Fruit fly (Drosophila melanogaster) whole organism: ENCODE data around the gene CG2120.

Experiments
- CG8478 ChIP-seq: fragments of >200 bp; optimal IDR thresholded peaks from 2 replicates; lab custom pipeline; 2018; ENCODE audit warnings: inconsistent platforms
- Dll ChIP-seq: fragments of >200 bp; optimal IDR thresholded peaks from 2 replicates; lab custom pipeline; 2017
- EcR ChIP-seq, 2 experiments: fragments of >200 bp; optimal IDR thresholded peaks; 2 replicates each; lab custom pipeline; 2017; ENCODE audit warnings: missing biosample characterization in 2 of 2, missing genetic modification characterization in 2 of 2, missing genetic modification reagents in 2 of 2
- pan ChIP-seq: fragments of >200 bp; optimal IDR thresholded peaks from 2 replicates; lab custom pipeline; 2017
- psq ChIP-seq: fragments of >200 bp; optimal IDR thresholded peaks from 2 replicates; lab custom pipeline; 2017
- usp ChIP-seq: fragments of >200 bp; optimal IDR thresholded peaks from 2 replicates; lab custom pipeline; 2017; ENCODE audit warnings: missing biosample characterization, missing genetic modification characterization, mixed read lengths

Gene CG2120

DNA sequence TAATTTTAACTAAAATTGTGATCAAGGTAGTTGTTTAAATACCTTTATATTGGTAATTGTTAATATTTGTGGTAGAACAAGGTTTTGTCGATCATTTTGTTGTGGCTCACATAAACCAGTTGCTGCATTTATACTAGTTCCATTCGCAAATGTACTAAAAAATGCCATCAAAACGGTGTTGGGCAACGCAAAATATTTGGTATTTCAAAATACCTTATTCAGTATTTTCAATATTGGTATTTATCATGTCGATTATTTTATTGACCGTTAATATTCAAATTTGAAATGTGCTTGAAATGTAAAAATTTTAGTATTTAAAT is 41.4 kb downstream of the CG2120 start, which contains the start of gene slpr:
TSS of gene slpr (minus strand) at position 156 of the 320 bp plus-strand sequence.
- TF ChIP-seq EcR (GFP tag; optimal IDR thresholded peaks at IDR 0.05; lab: Kevin White, UChicago) (no peak), CG8478 (lab: Kevin White, UChicago) (no peak), usp (no peak)

DNA sequence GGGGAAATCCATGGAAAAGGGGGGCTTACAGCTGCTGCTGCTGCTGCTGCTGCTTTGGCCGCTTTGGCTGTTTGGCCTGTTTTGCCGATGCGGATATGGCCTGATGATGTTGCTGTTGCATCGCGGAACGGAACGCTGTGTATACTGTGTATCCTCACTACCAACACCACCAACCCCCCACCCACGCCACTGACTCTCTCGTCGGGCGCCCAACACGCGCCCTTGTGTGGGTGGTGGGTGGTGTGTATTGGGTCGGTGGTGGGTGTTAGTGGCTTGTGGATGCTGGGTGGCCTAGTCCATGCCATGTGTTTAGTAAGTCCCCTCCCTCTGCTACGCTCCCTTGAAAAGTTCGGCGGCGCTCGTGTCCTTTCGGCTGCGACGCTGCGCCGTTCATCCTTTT is 42.1 kb downstream of the CG2120 start:
- no peak for TF ChIP-seq CG8478 (lab: Kevin White, UChicago)
- TF ChIP-seq psq (lab: Kevin White, UChicago), result no peak
- TF ChIP-seq Dll (lab: Kevin White, UChicago), result no peak
- no peak for TF ChIP-seq usp
- no peak for TF ChIP-seq pan (lab: Kevin White, UChicago)
- TF ChIP-seq EcR (GFP tag; optimal IDR thresholded peaks at IDR 0.05; lab: Kevin White, UChicago), result no peak

DNA sequence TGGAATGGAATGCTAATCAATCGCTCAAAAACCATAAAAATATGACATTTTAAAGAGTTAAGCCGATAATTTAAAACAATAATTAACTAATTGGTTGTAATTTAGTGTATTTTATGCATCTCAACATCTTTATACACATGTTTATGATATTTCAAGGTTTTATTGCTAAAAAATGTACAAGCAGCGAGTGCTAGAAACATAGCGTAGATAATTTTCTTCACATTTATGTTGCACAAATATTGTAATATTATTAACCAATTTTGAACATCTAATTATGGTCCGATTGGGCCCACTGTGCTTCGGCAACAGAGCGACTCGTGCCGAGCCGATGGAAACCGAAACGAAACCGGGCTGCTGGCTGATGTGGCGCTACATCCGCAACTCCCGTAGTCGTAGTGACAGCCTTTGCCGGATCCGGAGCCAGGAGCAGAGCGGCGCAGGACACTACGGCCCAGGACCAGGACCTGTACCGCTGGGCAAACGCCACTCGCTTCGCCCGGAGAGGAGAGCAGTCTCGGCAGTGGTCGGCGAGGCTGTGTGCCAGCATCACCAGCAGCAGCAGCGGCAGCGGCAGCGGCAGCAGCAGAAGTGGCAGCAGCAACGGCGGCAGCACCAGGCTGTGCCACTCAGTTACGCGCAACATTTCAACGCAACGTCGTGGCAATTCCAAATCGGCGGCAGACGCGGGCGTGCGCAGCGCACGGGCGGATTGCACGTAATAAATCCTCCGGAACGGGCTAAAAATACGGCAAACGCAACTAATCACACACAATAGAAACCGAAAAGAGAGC is 42.7 kb downstream of the CG2120 start, which contains the start of gene sdt:
TSS of gene sdt (plus strand) at position 385 of the 791 bp plus-strand sequence.
- TF ChIP-seq psq (lab: Kevin White, UChicago), result no peak
- TF ChIP-seq usp, result no peak
- no peak for TF ChIP-seq EcR (GFP tag; optimal IDR thresholded peaks at IDR 0.05; lab: Kevin White, UChicago)
- TF ChIP-seq pan (lab: Kevin White, UChicago), result no peak
- TF ChIP-seq Dll (lab: Kevin White, UChicago), result no peak
- no peak for TF ChIP-seq CG8478 (lab: Kevin White, UChicago)

dm6 chrX:8178989-8179388 is 43.4 kb downstream of the CG2120 start:
- TF ChIP-seq CG8478 (lab: Kevin White, UChicago) (no peak), EcR (GFP tag; optimal IDR thresholded peaks at IDR 0.05; lab: Kevin White, UChicago) (no peak), usp (no peak), Dll (lab: Kevin White, UChicago) (no peak)

DNA sequence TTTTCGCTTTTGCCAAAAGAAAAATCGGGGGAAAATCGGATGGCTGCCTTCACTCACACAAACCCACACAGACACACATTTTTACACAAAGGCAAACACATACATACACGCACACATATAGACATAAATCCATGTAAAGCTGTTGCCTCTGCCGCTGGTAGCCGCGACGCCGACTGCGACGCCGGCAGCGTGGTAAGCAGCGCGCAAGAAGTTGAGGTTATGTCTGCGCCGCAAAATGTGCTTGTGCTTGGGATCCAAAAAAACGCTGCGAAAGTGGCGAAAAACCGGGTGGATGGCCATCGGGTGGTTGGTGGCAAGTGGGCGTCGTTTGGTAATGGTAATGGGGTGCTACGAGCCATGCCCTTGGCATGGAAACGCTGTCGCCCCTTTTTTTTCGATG is 44.2 kb downstream of the CG2120 start:
- TF ChIP-seq CG8478 (lab: Kevin White, UChicago) (no peak), pan (lab: Kevin White, UChicago) (no peak), Dll (lab: Kevin White, UChicago) (no peak), psq (lab: Kevin White, UChicago) (no peak), EcR (GFP tag; optimal IDR thresholded peaks at IDR 0.05; lab: Kevin White, UChicago) (no peak), usp (no peak)
